Worm (Caenorhabditis elegans) whole organism, L4/young adult: ENCODE results near the gene fbxb-7.

Experiments
- W03F9.2 ChIP-seq: fragments of 150-350 bp; optimal IDR thresholded peaks from 2 replicates; lab custom pipeline; 2014; ENCODE audit warnings: missing biosample characterization, missing genetic modification characterization
- him-1 ChIP-seq: sonication (generic microtip); optimal IDR thresholded peaks from 2 replicates; lab custom pipeline; 2016; ENCODE audit warnings: missing genotype, missing genetic modification reagents, missing genetic modification characterization, missing compliant biosample characterization

ce11 chrV:17328497-17328896 lies 48.7 kb upstream of the fbxb-7 start, which contains the start of gene srg-44:
- no peak for TF ChIP-seq W03F9.2 (tag; lab: Kevin White, UChicago)
- TF ChIP-seq him-1 (tag; lab: Kevin White, UChicago) = no peak
